Worm (Caenorhabditis elegans): ENCODE results near the gene K08D9.9.

- TF ChIP-seq sea-2 (GFP tag; optimal IDR thresholded peaks at IDR 0.05) = no peak
- no peak for TF ChIP-seq snpc-4 (tag; optimal IDR thresholded peaks at IDR 0.05)
- no peak for TF ChIP-seq nhr-28 (tag; optimal IDR thresholded peaks at IDR 0.05)
- no peak for TF ChIP-seq elt-3 (tag; optimal IDR thresholded peaks at IDR 0.05)
- no peak for TF ChIP-seq nhr-77 (tag; optimal IDR thresholded peaks at IDR 0.05)
Measured at ce11 chrV:3260075-3260474, 23.6 kb upstream of the K08D9.9 start, which contains the start of gene srbc-5.

Measured in whole organism, L3 larva.